Worm (Caenorhabditis elegans): ENCODE results near the gene npr-6.

ce11 chrX:10304178-10304577, 18.6 kb upstream of the npr-6 start, which contains the start of gene fipr-21:
- TF ChIP-seq egl-43 (GFP tag; IDR thresholded peaks at IDR 0.05), result no peak
- no peak for TF ChIP-seq unc-39 (tag; optimal IDR thresholded peaks at IDR 0.05)
- no peak for TF ChIP-seq unc-130 (GFP tag; optimal IDR thresholded peaks at IDR 0.05)
- TF ChIP-seq snpc-4 (tag; optimal IDR thresholded peaks at IDR 0.05), result no peak
- TF ChIP-seq fkh-10 (GFP tag; optimal IDR thresholded peaks at IDR 0.05), result no peak
- no peak for TF ChIP-seq ceh-82 (tag; optimal IDR thresholded peaks at IDR 0.05)
- no peak for TF ChIP-seq spr-1 (tag; optimal IDR thresholded peaks at IDR 0.05)
